Fruit fly (Drosophila melanogaster) whole organism, embryonic: ENCODE results near the gene Mkk4.
A peak's percentile ranks its signal among the peaks of the same experiment; 100 is the strongest.

Experiments
- Aef1 ChIP-seq: fragments of 200-800 bp; sonication (Bioruptor generic); IDR thresholded peaks from 3 replicates; pipeline ENCODE4 v1.3.6; 2022; ENCODE audit warnings: missing biosample characterization, missing genetic modification characterization
- CG10209 ChIP-seq: fragments of 200-800 bp; sonication (Bioruptor generic); optimal IDR thresholded peaks from 3 replicates; lab custom pipeline; 2017; ENCODE audit warnings: missing biosample characterization, mild to moderate bottlenecking, missing genetic modification characterization, missing genetic modification reagents
- CG10431 ChIP-seq: fragments of 200-800 bp; sonication (Bioruptor generic); optimal IDR thresholded peaks from 3 replicates; lab custom pipeline; 2018; ENCODE audit warnings: missing biosample characterization, mild to moderate bottlenecking, missing genetic modification characterization
- CG11093 ChIP-seq: fragments of 200-800 bp; sonication (Bioruptor generic); IDR thresholded peaks from 3 replicates; pipeline ENCODE4 v1.3.6; 2022; ENCODE audit warnings: missing biosample characterization, missing genetic modification characterization
- CG12236 ChIP-seq: fragments of 200-800 bp; sonication (Bioruptor generic); optimal IDR thresholded peaks from 2 replicates; lab custom pipeline; 2016; ENCODE audit warnings: missing biosample characterization, missing genetic modification characterization
- CG12299 ChIP-seq: fragments of 200-800 bp; sonication (Bioruptor generic); optimal IDR thresholded peaks from 2 replicates; lab custom pipeline; 2018; ENCODE audit warnings: missing biosample characterization, mild to moderate bottlenecking, missing genetic modification characterization
- CG13123 ChIP-seq: fragments of 200-800 bp; sonication (Bioruptor generic); optimal IDR thresholded peaks from 2 replicates; lab custom pipeline; 2016; ENCODE audit warnings: missing biosample characterization, missing genetic modification characterization
- CG13296 ChIP-seq: fragments of 200-800 bp; sonication (Bioruptor generic); optimal IDR thresholded peaks from 3 replicates; lab custom pipeline; 2018; ENCODE audit warnings: missing biosample characterization, mild to moderate bottlenecking, missing genetic modification characterization
- CG15011 ChIP-seq: fragments of 200-800 bp; sonication (Bioruptor generic); optimal IDR thresholded peaks from 3 replicates; lab custom pipeline; 2018; ENCODE audit warnings: missing biosample characterization, mild to moderate bottlenecking, missing genetic modification characterization
- CG1602 ChIP-seq: fragments of 200-800 bp; sonication (Bioruptor generic); optimal IDR thresholded peaks from 3 replicates; lab custom pipeline; 2016; ENCODE audit warnings: missing biosample characterization, missing genetic modification characterization
- CG16779 ChIP-seq: fragments of 200-800 bp; sonication (Bioruptor generic); IDR thresholded peaks from 2 replicates; pipeline ENCODE4 v1.3.6; 2022; ENCODE audit warnings: missing biosample characterization, missing genetic modification characterization
- CG17802 ChIP-seq: fragments of 200-800 bp; sonication (Bioruptor generic); optimal IDR thresholded peaks from 2 replicates; lab custom pipeline; 2018; ENCODE audit warnings: missing biosample characterization, mild to moderate bottlenecking, missing genetic modification characterization, moderate library complexity
- CG17829 ChIP-seq: fragments of 200-800 bp; optimal IDR thresholded peaks from 2 replicates; lab custom pipeline; 2019; ENCODE audit warnings: missing biosample characterization, mild to moderate bottlenecking, missing genetic modification characterization, moderate library complexity
- CG1832 ChIP-seq: fragments of 200-800 bp; sonication (Bioruptor generic); optimal IDR thresholded peaks from 2 replicates; lab custom pipeline; 2017; ENCODE audit warnings: missing biosample characterization, mild to moderate bottlenecking, missing genetic modification characterization, inconsistent platforms
- CG18476 ChIP-seq: fragments of 200-800 bp; sonication (Bioruptor generic); optimal IDR thresholded peaks from 2 replicates; lab custom pipeline; 2016; ENCODE audit warnings: missing biosample characterization, mild to moderate bottlenecking, missing genetic modification characterization
- CG31441 ChIP-seq: fragments of 200-800 bp; sonication (Bioruptor generic); IDR thresholded peaks from 2 replicates; pipeline ENCODE4 v1.3.6; 2022; ENCODE audit warnings: missing biosample characterization, missing genetic modification characterization
- CG3163 ChIP-seq: fragments of 200-800 bp; sonication (Bioruptor generic); optimal IDR thresholded peaks from 3 replicates; lab custom pipeline; 2016; ENCODE audit warnings: missing biosample characterization, missing genetic modification characterization
- CG6683 ChIP-seq: fragments of 200-800 bp; sonication (Bioruptor generic); optimal IDR thresholded peaks from 2 replicates; lab custom pipeline; 2017; ENCODE audit warnings: missing biosample characterization, mild to moderate bottlenecking, missing genetic modification characterization, missing genetic modification reagents
- CG7963 ChIP-seq: fragments of 200-800 bp; sonication (Bioruptor generic); IDR thresholded peaks from 3 replicates; pipeline ENCODE4 v1.3.6; 2022; ENCODE audit warnings: missing biosample characterization, missing genetic modification characterization; ENCODE audit not compliant: partially characterized antibody
- Camta ChIP-seq: fragments of 200-800 bp; sonication (Bioruptor generic); optimal IDR thresholded peaks from 2 replicates; lab custom pipeline; 2016; ENCODE audit warnings: missing biosample characterization, missing genetic modification characterization
- Dll ChIP-seq: fragments of 200-800 bp; sonication (Bioruptor generic); IDR thresholded peaks from 4 replicates; pipeline ENCODE4 v1.3.6; 2022; ENCODE audit warnings: missing biosample characterization, missing genetic modification characterization; ENCODE audit not compliant: partially characterized antibody
- Drgx ChIP-seq: fragments of 200-800 bp; sonication (Bioruptor generic); IDR thresholded peaks from 2 replicates; pipeline ENCODE4 v1.3.6; 2022; ENCODE audit warnings: missing biosample characterization, missing genetic modification characterization
- Elba2 ChIP-seq: fragments of 200-800 bp; sonication (Bioruptor generic); optimal IDR thresholded peaks from 3 replicates; lab custom pipeline; 2016; ENCODE audit warnings: missing biosample characterization, missing genetic modification characterization
- H15 ChIP-seq: fragments of 200-800 bp; sonication (Bioruptor generic); IDR thresholded peaks from 3 replicates; pipeline ENCODE4 v1.3.6; 2022; ENCODE audit warnings: missing biosample characterization, missing genetic modification characterization
- H2.0 ChIP-seq: fragments of 200-800 bp; sonication (Bioruptor generic); IDR thresholded peaks from 2 replicates; pipeline ENCODE4 v1.3.6; 2022; ENCODE audit warnings: missing biosample characterization, missing genetic modification characterization
- HLH3B ChIP-seq: fragments of 200-800 bp; sonication (Bioruptor generic); IDR thresholded peaks from 2 replicates; pipeline ENCODE4 v1.3.6; 2022; ENCODE audit warnings: missing biosample characterization, missing genetic modification characterization
- MESR4 ChIP-seq: fragments of 200-800 bp; sonication (Bioruptor generic); optimal IDR thresholded peaks from 2 replicates; lab custom pipeline; 2018; ENCODE audit warnings: missing biosample characterization, mild to moderate bottlenecking, missing genetic modification characterization, moderate library complexity
- Mes4 ChIP-seq: fragments of 200-800 bp; sonication (Bioruptor generic); optimal IDR thresholded peaks from 2 replicates; lab custom pipeline; 2016; ENCODE audit warnings: missing biosample characterization, missing genetic modification characterization
- Nf-YA ChIP-seq: fragments of 200-800 bp; sonication (Bioruptor generic); IDR thresholded peaks from 2 replicates; pipeline ENCODE4 v1.3.6; 2022; ENCODE audit warnings: missing biosample characterization, missing genetic modification characterization
- Nf-YB ChIP-seq: fragments of 200-800 bp; sonication (Bioruptor generic); optimal IDR thresholded peaks from 3 replicates; lab custom pipeline; 2019; ENCODE audit warnings: missing biosample characterization, mild to moderate bottlenecking, missing genetic modification characterization, moderate library complexity
- Nf-YC ChIP-seq: fragments of 200-800 bp; optimal IDR thresholded peaks from 3 replicates; lab custom pipeline; 2019; ENCODE audit warnings: missing biosample characterization, mild to moderate bottlenecking, missing genetic modification characterization, moderate library complexity
- Oaz ChIP-seq: fragments of 200-800 bp; sonication (Bioruptor generic); IDR thresholded peaks from 2 replicates; pipeline ENCODE4 v1.3.6; 2022; ENCODE audit warnings: missing biosample characterization, missing genetic modification characterization
- Ptx1 ChIP-seq: fragments of 200-800 bp; sonication (Bioruptor generic); IDR thresholded peaks from 2 replicates; pipeline ENCODE4 v1.3.6; 2022; ENCODE audit warnings: missing biosample characterization, missing genetic modification characterization
- Rfx ChIP-seq: fragments of 200-800 bp; sonication (Bioruptor generic); IDR thresholded peaks from 2 replicates; pipeline ENCODE4 v1.3.6; 2022; ENCODE audit warnings: missing biosample characterization, missing genetic modification characterization
- Ssrp ChIP-seq: fragments of 200-800 bp; sonication (Bioruptor generic); optimal IDR thresholded peaks from 2 replicates; lab custom pipeline; 2018; ENCODE audit warnings: missing biosample characterization, mild to moderate bottlenecking, missing genetic modification characterization, moderate library complexity
- bab2 ChIP-seq: fragments of 200-800 bp; sonication (Bioruptor generic); optimal IDR thresholded peaks from 2 replicates; lab custom pipeline; 2016; ENCODE audit warnings: missing biosample characterization, missing genetic modification characterization
- bbx ChIP-seq: fragments of 200-800 bp; sonication (Bioruptor generic); IDR thresholded peaks from 2 replicates; pipeline ENCODE4 v1.3.6; 2022; ENCODE audit warnings: missing biosample characterization, missing genetic modification characterization; ENCODE audit not compliant: partially characterized antibody
- caup ChIP-seq: fragments of 200-800 bp; sonication (Bioruptor generic); optimal IDR thresholded peaks from 3 replicates; lab custom pipeline; 2017; ENCODE audit warnings: missing biosample characterization, mild to moderate bottlenecking, missing genetic modification characterization, moderate library complexity; ENCODE audit not compliant: severe bottlenecking
- danr ChIP-seq: fragments of 200-800 bp; sonication (Bioruptor generic); IDR thresholded peaks from 2 replicates; pipeline ENCODE4 v1.3.6; 2022; ENCODE audit warnings: missing biosample characterization, missing genetic modification characterization
- dmrt99B ChIP-seq: fragments of 200-800 bp; sonication (Bioruptor generic); optimal IDR thresholded peaks from 2 replicates; lab custom pipeline; 2018; ENCODE audit warnings: missing biosample characterization, mild to moderate bottlenecking, missing genetic modification characterization, moderate library complexity
- dpn ChIP-seq, 2 experiments: fragments of 200-800 bp; sonication (Bioruptor generic); optimal IDR thresholded peaks; 3 replicates each; lab custom pipeline; 2016; ENCODE audit warnings: missing biosample characterization in 2 of 2, missing genetic modification characterization in 2 of 2
- fd96Cb ChIP-seq: fragments of 200-800 bp; sonication (Bioruptor generic); optimal IDR thresholded peaks from 2 replicates; lab custom pipeline; 2018; ENCODE audit warnings: missing biosample characterization, mild to moderate bottlenecking, missing genetic modification characterization, moderate library complexity
- gt ChIP-seq: fragments of 200-800 bp; sonication (Bioruptor generic); IDR thresholded peaks from 2 replicates; pipeline ENCODE4 v1.3.6; 2022; ENCODE audit warnings: missing biosample characterization, missing genetic modification characterization
- her ChIP-seq: fragments of 200-800 bp; sonication (Bioruptor generic); optimal IDR thresholded peaks from 2 replicates; lab custom pipeline; 2016; ENCODE audit warnings: missing biosample characterization, missing genetic modification characterization
- klu ChIP-seq: fragments of 200-800 bp; sonication (Bioruptor generic); IDR thresholded peaks from 2 replicates; pipeline ENCODE4 v1.3.6; 2022; ENCODE audit warnings: missing biosample characterization, missing genetic modification characterization
- lmd ChIP-seq: fragments of 200-800 bp; sonication (Bioruptor generic); IDR thresholded peaks from 2 replicates; pipeline ENCODE4 v1.3.6; 2022; ENCODE audit warnings: missing biosample characterization, missing genetic modification characterization
- onecut ChIP-seq: fragments of 200-800 bp; sonication (Bioruptor generic); IDR thresholded peaks from 2 replicates; pipeline ENCODE4 v1.3.6; 2022; ENCODE audit warnings: missing biosample characterization, missing genetic modification characterization
- pho ChIP-seq: fragments of 200-800 bp; sonication (Bioruptor generic); optimal IDR thresholded peaks from 2 replicates; lab custom pipeline; 2016; ENCODE audit warnings: missing biosample characterization, missing genetic modification characterization
- sim ChIP-seq: fragments of 200-800 bp; sonication (Bioruptor generic); IDR thresholded peaks from 2 replicates; pipeline ENCODE4 v1.3.6; 2022; ENCODE audit warnings: missing biosample characterization, missing genetic modification characterization
- slp2 ChIP-seq: fragments of 200-800 bp; sonication (Bioruptor generic); optimal IDR thresholded peaks from 2 replicates; lab custom pipeline; 2016; ENCODE audit warnings: missing biosample characterization, missing genetic modification characterization
- so ChIP-seq: fragments of 200-800 bp; sonication (Bioruptor generic); IDR thresholded peaks from 3 replicates; pipeline ENCODE4 v1.3.6; 2022; ENCODE audit warnings: missing biosample characterization, missing genetic modification characterization
- tgo ChIP-seq: fragments of 200-800 bp; sonication (Bioruptor generic); IDR thresholded peaks from 3 replicates; pipeline ENCODE4 v1.3.6; 2022; ENCODE audit warnings: missing biosample characterization, missing genetic modification characterization

Gene Mkk4

DNA sequence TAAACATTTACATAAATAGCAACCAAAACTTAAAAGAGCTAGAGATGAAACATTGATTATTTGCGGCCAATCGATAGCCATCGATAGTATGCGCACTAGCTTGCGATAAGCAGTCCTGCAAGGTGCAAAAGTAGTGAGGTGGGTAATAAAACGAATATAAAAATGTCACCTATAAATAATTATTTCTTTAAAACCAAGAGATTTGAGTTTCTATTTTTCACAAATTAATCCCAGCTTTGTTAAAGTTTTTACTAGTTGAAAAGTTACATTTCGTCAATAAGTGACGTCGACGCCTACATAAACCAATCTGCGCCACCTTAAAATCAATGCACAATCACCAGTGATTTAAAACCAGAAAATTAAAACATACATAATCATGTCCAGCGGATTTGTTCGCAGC, at the start of gene Mkk4, which contains the start of gene SLIRP2 (continued):
- TF ChIP-seq tgo (GFP tag; lab: Robert Waterston, UW): peak; percentile 99
- TF ChIP-seq CG11093 (GFP tag; lab: Robert Waterston, UW): peak; percentile 98
- TF ChIP-seq dmrt99B (tag; lab: Kevin White, UChicago): peak; percentile 98
- peak; percentile 82 for TF ChIP-seq CG7963 (GFP tag; lab: Robert Waterston, UW)
- peak; percentile 99 for TF ChIP-seq so (GFP tag; lab: Robert Waterston, UW)
- peak; percentile 99 for TF ChIP-seq Rfx
- peak; percentile 99 for TF ChIP-seq CG18476 (GFP tag; lab: Kevin White, UChicago)
- peak; percentile 98 for TF ChIP-seq CG13123 (GFP tag; lab: Kevin White, UChicago)
- peak; percentile 99 for TF ChIP-seq Ptx1 (GFP tag; lab: Robert Waterston, UW)
- peak; percentile 99 for TF ChIP-seq H15 (GFP tag; lab: Robert Waterston, UW)
- peak; percentile 97 for TF ChIP-seq CG16779 (GFP tag; lab: Robert Waterston, UW)
- peak; percentile 95 for TF ChIP-seq Elba2
- peak; percentile 99 for TF ChIP-seq fd96Cb (tag; lab: Kevin White, UChicago)
- TF ChIP-seq Nf-YA (GFP tag; lab: Robert Waterston, UW): peak; percentile 97
- TF ChIP-seq CG3163: peak; percentile 92
- peak; percentile 99 for TF ChIP-seq dpn (GFP tag; optimal IDR thresholded peaks at IDR 0.05; lab: Kevin White, UChicago)
- TF ChIP-seq CG17829: peak; percentile 99
- TF ChIP-seq CG17802 (tag; lab: Kevin White, UChicago): peak; percentile 92
- peak; percentile 98 for TF ChIP-seq klu (GFP tag; lab: Robert Waterston, UW)
- TF ChIP-seq CG31441 (GFP tag; lab: Robert Waterston, UW): peak; percentile 99
- peak; percentile 98 for TF ChIP-seq gt (GFP tag; lab: Robert Waterston, UW)
- peak; percentile 99 for TF ChIP-seq Ssrp (tag; lab: Kevin White, UChicago)
- peak; percentile 100 for TF ChIP-seq CG1602 (GFP tag; lab: Kevin White, UChicago)
- TF ChIP-seq Oaz (GFP tag; lab: Robert Waterston, UW): peak; percentile 99
- no peak for TF ChIP-seq CG1832
- TF ChIP-seq HLH3B (GFP tag; lab: Robert Waterston, UW): peak; percentile 99
- peak; percentile 96 for TF ChIP-seq CG10431 (GFP tag; lab: Kevin White, UChicago)
- TF ChIP-seq sim (GFP tag; lab: Robert Waterston, UW): peak; percentile 98
- peak; percentile 88 for TF ChIP-seq Nf-YB
- TF ChIP-seq CG13296: peak; percentile 97
- TF ChIP-seq danr: peak; percentile 97
- TF ChIP-seq CG12299 (tag; lab: Kevin White, UChicago): peak; percentile 98
- peak; percentile 98 for TF ChIP-seq CG12236
- peak; percentile 96 for TF ChIP-seq her (GFP tag; lab: Kevin White, UChicago)
- peak; percentile 99 for TF ChIP-seq CG10209 (GFP tag; lab: Kevin White, UChicago)
- TF ChIP-seq CG6683 (GFP tag; lab: Kevin White, UChicago): peak; percentile 96
- peak; percentile 99 for TF ChIP-seq H2.0 (GFP tag; lab: Robert Waterston, UW)
- TF ChIP-seq Aef1 (GFP tag; lab: Robert Waterston, UW): peak; percentile 99
- peak; percentile 97 for TF ChIP-seq onecut (GFP tag; lab: Robert Waterston, UW)
- TF ChIP-seq lmd (GFP tag; lab: Robert Waterston, UW): peak; percentile 99
- TF ChIP-seq caup (GFP tag; lab: Kevin White, UChicago): peak; percentile 99
- peak; percentile 99 for TF ChIP-seq bab2 (GFP tag; lab: Kevin White, UChicago)
- peak; percentile 89 for TF ChIP-seq Dll (GFP tag; lab: Robert Waterston, UW)
- TF ChIP-seq Nf-YC (tag; lab: Kevin White, UChicago): peak; percentile 91
- peak; percentile 99 for TF ChIP-seq Camta (GFP tag; lab: Kevin White, UChicago)
- TF ChIP-seq MESR4: peak; percentile 84
- peak; percentile 98 for TF ChIP-seq Mes4 (GFP tag; lab: Kevin White, UChicago)
- TF ChIP-seq slp2 (GFP tag; lab: Kevin White, UChicago): peak; percentile 99
- peak; percentile 98 for TF ChIP-seq CG15011
- TF ChIP-seq bbx (GFP tag; lab: Robert Waterston, UW): peak; percentile 87
- peak; percentile 99 for TF ChIP-seq pho
- TF ChIP-seq Drgx (GFP tag; lab: Robert Waterston, UW): peak; percentile 98
